Worm (Caenorhabditis elegans): Measurements from ENCODE around the gene F52H3.11.

DNA sequence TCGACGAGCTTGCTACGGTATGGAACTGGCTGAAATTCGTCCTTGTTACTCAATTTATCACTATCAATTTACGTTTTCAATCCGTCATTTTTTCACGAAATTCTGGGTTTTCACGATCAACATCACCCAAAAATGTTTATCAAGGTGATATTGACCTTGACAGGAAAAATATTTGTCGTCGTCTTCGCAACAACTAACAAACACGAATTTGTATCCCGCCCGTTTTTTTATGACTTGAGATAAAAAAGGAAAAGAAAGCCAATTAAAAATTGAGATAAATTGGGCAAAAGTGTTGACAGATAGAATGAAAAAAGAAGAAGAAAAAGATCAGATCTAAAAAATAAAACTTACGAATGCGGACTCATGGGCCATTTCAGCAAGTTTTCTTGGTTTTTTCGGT, 34.0 kb downstream of the F52H3.11 start:
- no peak for TF ChIP-seq pqm-1 (tag; optimal IDR thresholded peaks at IDR 0.05)
- TF ChIP-seq lin-13 (GFP tag; optimal IDR thresholded peaks at IDR 0.05): no peak
- TF ChIP-seq fkh-10 (GFP tag; optimal IDR thresholded peaks at IDR 0.05): no peak
- no peak for TF ChIP-seq nhr-12 (tag; optimal IDR thresholded peaks at IDR 0.05)
- no peak for TF ChIP-seq lin-35 (GFP tag; optimal IDR thresholded peaks at IDR 0.05)
- peak; percentile 84 for TF ChIP-seq blmp-1 (tag; optimal IDR thresholded peaks at IDR 0.05)
- no peak for TF ChIP-seq efl-1 (optimal IDR thresholded peaks at IDR 0.05)
- TF ChIP-seq efl-1 (GFP tag; optimal IDR thresholded peaks at IDR 0.05 in 1 of 2): no peak
- no peak for TF ChIP-seq lsy-2 (tag; optimal IDR thresholded peaks at IDR 0.05)
- TF ChIP-seq unc-130 (tag; optimal IDR thresholded peaks at IDR 0.05): no peak
- TF ChIP-seq mdl-1 (tag; optimal IDR thresholded peaks at IDR 0.05): no peak
- no peak for TF ChIP-seq nhr-11 (tag; optimal IDR thresholded peaks at IDR 0.05)
- TF ChIP-seq xbp-1 (tag; optimal IDR thresholded peaks at IDR 0.05): no peak
- peak; percentile 52 for TF ChIP-seq nhr-90 (tag; optimal IDR thresholded peaks at IDR 0.05; ENCODE audit: poor library complexity)
- no peak for TF ChIP-seq elt-2 (tag; optimal IDR thresholded peaks at IDR 0.05)

All from whole organism, L1 larva.